Worm (Caenorhabditis elegans): ENCODE data around the gene D2045.9.

ce11 chrIII:10432104-10432503 lies 42.9 kb upstream of the D2045.9 start:
- TF ChIP-seq unc-62 (GFP tag; optimal IDR thresholded peaks at IDR 0.05 in 1 of 2) (peak in 1 of 2 experiments; percentile 18), unc-62 (tag; optimal IDR thresholded peaks at IDR 0.05) (no peak), ceh-82 (tag; optimal IDR thresholded peaks at IDR 0.05) (no peak), ces-1 (GFP tag; optimal IDR thresholded peaks at IDR 0.05) (no peak), snpc-4 (tag; optimal IDR thresholded peaks at IDR 0.05) (no peak), F26F4.8 (GFP tag; conservative IDR thresholded peaks at IDR 0.05) (no peak), T26A8.4 (GFP tag; IDR thresholded peaks at IDR 0.05) (no peak)

All from whole organism, L4 larva.